Fruit fly (Drosophila melanogaster): Measurements from ENCODE around the gene toc.

The toc gene

DNA sequence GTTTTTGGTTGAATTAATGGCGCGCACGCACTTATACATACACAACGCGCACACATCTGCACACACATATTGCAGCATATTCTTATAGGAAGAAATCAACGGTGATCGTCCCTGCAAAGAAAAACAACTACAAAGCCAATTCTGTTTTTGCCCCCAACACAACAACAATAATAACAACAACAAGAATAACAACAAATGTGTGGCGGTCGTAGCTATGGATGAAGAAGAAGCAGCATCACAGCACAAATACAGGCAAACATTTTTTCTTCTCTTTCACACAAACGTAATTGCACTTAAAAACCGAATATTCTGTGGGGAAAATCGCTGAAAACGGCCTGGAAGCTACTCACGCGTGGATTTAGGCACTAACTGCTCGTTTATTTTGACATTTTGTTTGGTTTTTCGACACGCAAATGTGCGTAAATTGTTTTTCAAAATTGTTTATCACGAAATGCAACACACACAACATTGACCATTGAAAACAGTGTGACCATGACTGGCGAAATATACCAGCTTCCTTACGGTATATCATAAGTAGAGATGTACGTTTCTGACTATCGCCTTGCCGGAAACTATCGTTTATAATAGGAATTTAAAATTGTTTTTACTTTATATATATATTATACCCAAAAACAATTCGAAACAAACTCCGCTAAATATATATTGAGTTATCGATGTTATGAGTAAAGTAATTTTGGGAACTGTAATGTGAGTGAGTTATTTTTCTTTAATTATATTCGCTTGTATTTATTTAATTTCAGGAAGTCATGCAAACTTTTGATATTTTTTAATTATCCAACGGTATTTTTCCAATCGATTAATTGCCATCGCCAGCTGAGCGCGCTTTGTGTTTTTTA lies 14.8 kb upstream of the toc start, which contains the start of the genes Mad and gkt:
Gene Mad, minus strand, starts transcription at position 500 of the 857 bp plus-strand sequence.
Gene gkt, plus strand, starts transcription at position 807 of the 857 bp plus-strand sequence.
- no peak for TF ChIP-seq EcR (GFP tag; optimal IDR thresholded peaks at IDR 0.05)
- TF ChIP-seq psq (optimal IDR thresholded peaks at IDR 0.05) = no peak
- no peak for TF ChIP-seq Dll (optimal IDR thresholded peaks at IDR 0.05)
- no peak for TF ChIP-seq pan (optimal IDR thresholded peaks at IDR 0.05)
- no peak for TF ChIP-seq CG8478 (optimal IDR thresholded peaks at IDR 0.05)
- no peak for TF ChIP-seq usp (GFP tag; optimal IDR thresholded peaks at IDR 0.05)

DNA sequence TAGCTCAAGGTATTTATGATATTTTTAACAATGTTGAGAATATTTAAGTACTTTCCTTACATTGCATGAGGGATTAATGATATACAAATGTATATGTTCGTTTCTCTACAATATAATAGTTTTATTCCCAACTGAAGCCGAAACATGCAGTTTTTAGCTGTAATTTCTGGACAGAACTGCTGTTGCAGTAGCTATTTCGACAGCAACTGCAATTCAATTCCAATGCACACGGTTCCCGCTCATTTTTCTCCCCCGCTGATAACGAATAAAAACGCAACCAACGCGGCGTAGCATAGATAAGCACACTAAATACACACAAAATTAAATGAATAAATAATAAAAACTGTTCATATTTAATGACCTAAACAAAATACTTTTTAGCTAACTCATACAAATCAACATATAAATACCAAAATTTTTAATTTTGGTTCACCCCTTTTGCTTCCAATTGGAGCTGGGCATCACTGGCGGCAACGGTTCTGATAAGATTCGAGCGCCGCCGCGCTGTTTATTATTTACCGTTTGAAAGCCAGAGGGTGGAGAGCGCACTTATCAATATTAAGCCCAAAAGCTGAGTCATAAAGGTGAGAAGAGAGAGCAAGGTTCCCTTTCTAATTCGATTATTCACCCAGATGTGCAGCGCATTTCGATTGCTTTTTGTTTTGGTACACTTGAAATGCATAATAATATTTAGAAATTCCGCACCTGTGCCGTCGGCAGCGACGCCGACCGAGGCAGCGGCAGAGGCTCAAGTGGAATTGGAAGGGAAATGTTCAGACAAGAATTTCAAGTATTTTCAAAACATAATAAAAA lies 13.9 kb upstream of the toc start:
- no peak for TF ChIP-seq Dll (optimal IDR thresholded peaks at IDR 0.05)
- TF ChIP-seq EcR (GFP tag; optimal IDR thresholded peaks at IDR 0.05) = no peak

DNA sequence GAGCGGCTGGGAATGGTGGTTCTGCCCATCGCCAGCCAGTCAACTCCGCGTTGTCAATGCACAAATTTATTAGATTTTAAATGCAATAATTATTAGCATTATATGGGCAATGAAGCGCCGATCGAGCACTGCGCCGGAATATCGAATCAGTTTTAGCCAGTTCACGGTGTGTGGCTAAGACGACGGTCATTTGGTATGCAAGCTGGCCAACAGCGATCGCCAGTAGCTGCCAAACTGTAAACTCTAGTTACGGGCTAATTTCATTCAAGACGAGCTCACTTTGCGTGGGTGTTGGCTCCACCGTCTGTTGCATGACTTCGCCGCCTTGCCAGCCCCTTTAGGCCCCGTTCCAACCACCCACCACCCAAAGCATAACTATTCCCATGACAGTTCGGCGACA lies 11.2 kb upstream of the toc start:
- TF ChIP-seq psq (optimal IDR thresholded peaks at IDR 0.05) (no peak), CG8478 (optimal IDR thresholded peaks at IDR 0.05) (no peak), usp (GFP tag; optimal IDR thresholded peaks at IDR 0.05) (no peak), Dll (optimal IDR thresholded peaks at IDR 0.05) (no peak)

DNA sequence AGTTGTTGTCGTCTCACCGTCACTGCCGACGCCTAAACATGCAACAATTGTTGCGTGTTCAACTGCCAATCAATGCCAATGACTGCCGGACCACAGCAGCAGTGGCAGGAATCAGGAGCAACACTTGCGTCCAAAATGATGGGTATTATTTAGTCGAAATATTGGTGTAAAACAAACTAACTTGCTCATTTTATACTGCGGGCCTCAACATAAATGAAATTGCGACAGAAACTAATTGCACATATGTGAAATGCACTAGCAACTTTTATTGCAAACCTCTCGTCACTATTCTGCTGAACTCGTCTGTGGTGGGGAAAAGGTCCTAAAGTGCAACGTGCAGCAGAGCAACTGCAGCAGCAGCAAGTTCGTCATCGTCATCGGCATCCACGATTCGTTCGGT lies 10.2 kb upstream of the toc start:
- TF ChIP-seq Dll (optimal IDR thresholded peaks at IDR 0.05) (no peak), psq (optimal IDR thresholded peaks at IDR 0.05) (no peak), usp (GFP tag; optimal IDR thresholded peaks at IDR 0.05) (no peak), CG8478 (optimal IDR thresholded peaks at IDR 0.05) (no peak), pan (optimal IDR thresholded peaks at IDR 0.05) (no peak), EcR (GFP tag; optimal IDR thresholded peaks at IDR 0.05) (no peak)

DNA sequence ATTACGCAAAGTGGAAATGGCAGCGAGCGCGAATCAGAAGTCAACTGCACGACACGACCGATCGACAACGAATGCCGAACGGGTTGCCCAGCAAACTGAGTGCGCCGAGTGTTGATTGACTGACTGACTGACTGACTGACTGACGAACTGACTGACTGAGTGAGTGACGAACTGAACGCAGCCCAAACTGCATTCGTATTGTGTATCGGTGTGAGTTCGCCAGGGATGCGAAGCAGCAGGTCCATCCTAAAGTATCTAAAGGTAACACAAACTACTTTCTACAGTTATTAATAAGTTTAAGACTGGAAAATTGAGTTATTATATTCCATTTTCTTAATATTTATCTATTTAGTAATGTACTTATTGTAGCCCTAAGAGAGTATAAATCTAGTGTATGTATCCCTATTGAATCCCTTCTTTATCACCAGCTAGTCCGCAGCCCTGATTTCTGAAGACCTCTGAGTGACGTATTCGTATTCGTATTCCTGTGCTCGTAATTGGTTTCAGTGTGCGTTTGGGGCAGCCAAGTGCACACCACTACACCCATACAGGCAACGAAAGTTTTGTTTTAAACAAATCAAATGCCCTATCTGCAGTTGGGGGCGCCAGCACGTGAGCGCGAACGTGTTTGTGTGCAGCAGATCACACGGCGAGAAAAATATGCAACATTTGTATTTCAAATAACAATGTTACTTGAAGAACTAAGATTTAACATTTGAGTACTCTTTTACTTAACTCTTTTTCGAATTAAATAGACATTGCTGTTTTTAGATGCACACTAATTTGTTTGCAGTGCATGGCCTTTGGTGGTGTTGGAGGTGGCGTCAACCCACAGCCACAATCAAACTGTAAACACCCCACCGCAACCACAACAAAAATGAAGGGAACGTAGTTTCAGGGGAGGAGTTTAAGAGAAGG lies 8.4 kb upstream of the toc start:
- no peak for TF ChIP-seq usp (GFP tag; optimal IDR thresholded peaks at IDR 0.05)
- no peak for TF ChIP-seq EcR (GFP tag; optimal IDR thresholded peaks at IDR 0.05)
- no peak for TF ChIP-seq CG8478 (optimal IDR thresholded peaks at IDR 0.05)
- TF ChIP-seq Dll (optimal IDR thresholded peaks at IDR 0.05) = no peak
- TF ChIP-seq psq (optimal IDR thresholded peaks at IDR 0.05) = no peak
- no peak for TF ChIP-seq pan (optimal IDR thresholded peaks at IDR 0.05)

DNA sequence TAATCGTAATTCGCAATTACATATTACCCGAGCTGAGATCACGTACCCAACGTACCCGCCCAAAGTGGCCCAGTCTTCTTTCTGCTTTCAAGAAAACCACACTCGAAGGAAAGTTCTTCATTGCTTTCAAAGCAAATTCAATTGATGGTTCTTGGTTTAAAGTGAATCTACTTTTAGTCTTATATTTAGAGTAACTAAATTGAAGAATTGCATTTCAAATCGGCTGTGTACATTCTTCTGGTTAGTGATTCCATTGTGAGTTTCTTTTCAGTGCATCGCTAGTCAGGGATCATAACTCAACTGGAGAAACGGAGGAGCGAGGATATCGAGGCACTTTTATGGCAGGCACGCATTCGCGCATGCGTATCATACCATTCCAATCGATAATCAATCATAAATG lies 7.1 kb upstream of the toc start:
- TF ChIP-seq CG8478 (optimal IDR thresholded peaks at IDR 0.05) (no peak), usp (GFP tag; optimal IDR thresholded peaks at IDR 0.05) (no peak), EcR (GFP tag; optimal IDR thresholded peaks at IDR 0.05) (no peak), psq (optimal IDR thresholded peaks at IDR 0.05) (no peak), Dll (optimal IDR thresholded peaks at IDR 0.05) (no peak), pan (optimal IDR thresholded peaks at IDR 0.05) (no peak)

DNA sequence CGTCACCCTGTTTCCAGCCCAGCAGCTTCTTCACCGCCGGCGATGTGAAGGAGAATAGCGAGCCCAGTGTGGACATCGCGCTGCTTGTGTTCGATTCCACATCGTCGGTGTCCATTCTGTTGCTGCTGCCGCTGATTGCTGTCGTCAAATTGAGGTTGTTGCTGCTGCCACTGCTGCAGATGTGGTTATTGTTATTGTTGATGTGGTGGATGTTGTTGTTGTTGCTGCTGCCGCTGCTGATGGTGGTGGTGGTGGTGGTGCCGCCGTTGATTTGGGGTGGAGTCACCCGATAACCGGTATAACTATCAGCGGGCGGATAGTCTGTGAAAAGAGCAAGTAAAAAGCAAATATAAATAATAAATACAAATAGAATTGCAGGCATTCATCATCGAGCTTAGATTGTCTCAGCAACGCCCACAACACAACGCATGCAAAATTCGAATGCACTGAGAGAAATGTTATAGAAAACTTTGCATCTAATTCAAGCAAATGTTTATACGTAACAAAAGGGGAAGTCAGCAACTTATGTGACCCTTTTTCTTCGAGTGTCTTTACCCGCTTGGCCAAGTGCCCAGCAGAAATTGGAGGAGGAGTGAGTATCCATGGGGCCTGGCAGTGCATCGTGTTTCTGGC lies 4.5 kb upstream of the toc start:
- TF ChIP-seq pan (optimal IDR thresholded peaks at IDR 0.05) (no peak), usp (GFP tag; optimal IDR thresholded peaks at IDR 0.05) (no peak), Dll (optimal IDR thresholded peaks at IDR 0.05) (no peak), EcR (GFP tag; optimal IDR thresholded peaks at IDR 0.05) (no peak)

DNA sequence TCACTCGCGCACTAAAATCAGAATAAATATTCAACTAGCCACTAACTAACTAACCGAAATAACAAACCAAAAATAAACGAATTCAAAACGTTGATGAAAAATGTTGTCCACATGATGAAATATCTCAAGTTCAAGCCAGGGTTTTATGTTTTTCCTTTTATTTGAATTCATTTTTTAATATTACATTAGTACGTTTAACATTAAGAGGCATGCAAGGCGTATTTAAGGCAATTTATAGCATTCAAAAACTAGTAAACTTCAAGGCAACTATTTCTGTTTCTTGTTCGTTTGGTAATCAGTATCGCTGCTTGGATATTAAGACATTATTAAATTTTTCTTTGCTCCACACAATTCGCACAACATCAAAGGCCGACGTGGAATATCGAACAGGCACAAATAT lies 1.3 kb upstream of the toc start:
- TF ChIP-seq EcR (GFP tag; optimal IDR thresholded peaks at IDR 0.05) (no peak), psq (optimal IDR thresholded peaks at IDR 0.05) (no peak), pan (optimal IDR thresholded peaks at IDR 0.05) (no peak), usp (GFP tag; optimal IDR thresholded peaks at IDR 0.05) (no peak), CG8478 (optimal IDR thresholded peaks at IDR 0.05) (no peak), Dll (optimal IDR thresholded peaks at IDR 0.05) (no peak)

DNA sequence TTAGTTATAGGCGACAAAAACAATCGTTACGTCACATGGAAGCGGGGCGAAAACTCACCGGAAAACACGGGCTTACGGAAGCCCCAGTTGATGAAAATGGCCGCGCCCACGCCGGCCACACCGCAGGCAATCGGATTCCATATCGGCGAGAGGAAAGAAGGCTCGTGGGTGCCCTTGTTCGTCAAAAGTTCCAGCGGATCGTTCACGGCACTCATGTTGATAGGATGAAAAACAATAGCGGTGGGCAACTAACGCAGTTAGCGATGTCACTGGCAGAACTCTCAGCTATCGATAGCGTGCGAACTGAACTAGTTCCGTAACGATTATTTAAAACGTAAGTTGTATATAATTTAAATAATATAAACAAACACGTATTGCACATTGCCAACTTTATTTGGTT lies 884 bp upstream of the toc start, which contains the start of gene ND-B14.5B:
Gene ND-B14.5B, minus strand, starts transcription at position 379 of the 400 bp plus-strand sequence.
- TF ChIP-seq pan (optimal IDR thresholded peaks at IDR 0.05) (no peak), EcR (GFP tag; optimal IDR thresholded peaks at IDR 0.05) (no peak), usp (GFP tag; optimal IDR thresholded peaks at IDR 0.05) (no peak), Dll (optimal IDR thresholded peaks at IDR 0.05) (no peak), psq (optimal IDR thresholded peaks at IDR 0.05) (no peak), CG8478 (optimal IDR thresholded peaks at IDR 0.05) (no peak)

DNA sequence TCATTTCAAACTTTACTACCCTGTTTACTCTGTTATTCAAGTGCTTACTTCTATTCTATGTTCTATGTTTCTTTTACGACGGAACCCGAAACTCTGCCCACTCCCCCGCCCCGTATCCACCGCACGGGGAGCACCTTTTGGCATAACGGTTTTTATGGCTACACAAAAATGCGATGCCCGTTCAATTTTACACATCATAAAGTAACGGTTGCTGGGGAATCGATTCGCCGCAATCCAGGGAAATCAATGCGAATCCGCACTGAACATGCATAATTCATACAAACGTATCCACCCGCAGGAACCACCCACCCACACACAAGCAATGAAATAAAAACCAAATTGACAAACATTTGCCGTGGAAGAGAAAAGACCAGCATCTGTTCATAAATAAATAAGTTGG lies 678 bp downstream of the toc start:
- TF ChIP-seq pan (optimal IDR thresholded peaks at IDR 0.05) (no peak), Dll (optimal IDR thresholded peaks at IDR 0.05) (no peak), usp (GFP tag; optimal IDR thresholded peaks at IDR 0.05) (no peak), psq (optimal IDR thresholded peaks at IDR 0.05) (no peak), EcR (GFP tag; optimal IDR thresholded peaks at IDR 0.05) (no peak), CG8478 (optimal IDR thresholded peaks at IDR 0.05) (no peak)

DNA sequence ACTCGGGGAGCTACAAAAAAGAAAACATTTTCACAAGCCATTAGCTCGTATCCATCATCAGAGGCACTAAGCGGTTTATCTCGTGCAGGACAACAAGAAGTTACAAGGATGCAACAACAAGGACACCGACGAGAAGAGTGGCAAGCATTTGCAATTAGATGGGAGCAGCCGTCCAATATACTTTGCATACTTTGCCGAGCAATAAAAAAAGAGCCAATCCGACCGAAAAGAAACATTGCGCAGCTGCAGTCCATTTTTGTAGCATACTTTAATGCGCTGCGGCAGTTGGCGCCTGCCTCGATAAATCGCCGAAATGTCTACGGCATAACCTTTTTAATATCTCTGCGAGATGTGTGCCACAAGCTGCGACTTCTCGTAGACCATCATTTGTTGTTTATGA lies 12.9 kb downstream of the toc start:
- no peak for TF ChIP-seq psq (optimal IDR thresholded peaks at IDR 0.05)
- no peak for TF ChIP-seq Dll (optimal IDR thresholded peaks at IDR 0.05)

All from whole organism.